Fruit fly (Drosophila melanogaster) whole organism, prepupa: ENCODE results near the gene CG13771.

Source experiments
- Blimp-1 ChIP-seq: fragments of 200-800 bp; sonication (Bioruptor generic); optimal IDR thresholded peaks from 3 replicates; lab custom pipeline; 2017; ENCODE audit warnings: missing biosample characterization, missing genetic modification characterization, mild to moderate bottlenecking, moderate library complexity, missing genetic modification reagents
- CG10631 ChIP-seq: fragments of 200-800 bp; sonication (Bioruptor generic); optimal IDR thresholded peaks from 2 replicates; lab custom pipeline; 2016; ENCODE audit warnings: missing biosample characterization, missing genetic modification characterization
- CG11294 ChIP-seq: fragments of 200-800 bp; sonication (Bioruptor generic); IDR thresholded peaks from 2 replicates; pipeline ENCODE4 v1.3.6; 2022; ENCODE audit warnings: missing biosample characterization, missing genetic modification characterization
- CG11762 ChIP-seq: fragments of 200-800 bp; sonication (Bioruptor generic); optimal IDR thresholded peaks from 3 replicates; lab custom pipeline; 2016; ENCODE audit warnings: missing biosample characterization, missing genetic modification characterization; ENCODE audit not compliant: insufficient read depth
- CG11902 ChIP-seq: fragments of 200-800 bp; sonication (Bioruptor generic); optimal IDR thresholded peaks from 3 replicates; lab custom pipeline; 2016; ENCODE audit warnings: missing biosample characterization, missing genetic modification characterization
- CG15336 ChIP-seq: fragments of 200-800 bp; sonication (Bioruptor generic); IDR thresholded peaks from 2 replicates; pipeline ENCODE4 v1.3.6; 2022; ENCODE audit warnings: missing biosample characterization, missing genetic modification characterization
- CG1621 ChIP-seq: fragments of 200-800 bp; sonication (Bioruptor generic); optimal IDR thresholded peaks from 3 replicates; lab custom pipeline; 2018; ENCODE audit warnings: missing biosample characterization, mild to moderate bottlenecking, missing genetic modification characterization
- CG32006 ChIP-seq: fragments of 200-800 bp; sonication (Bioruptor generic); optimal IDR thresholded peaks from 3 replicates; lab custom pipeline; 2017; ENCODE audit warnings: missing biosample characterization, mild to moderate bottlenecking, missing genetic modification characterization
- CG34406 ChIP-seq: fragments of 200-800 bp; sonication (Bioruptor generic); optimal IDR thresholded peaks from 3 replicates; lab custom pipeline; 2016; ENCODE audit warnings: missing biosample characterization, missing genetic modification characterization
- CG3919 ChIP-seq: fragments of 200-800 bp; sonication (Bioruptor generic); optimal IDR thresholded peaks from 3 replicates; lab custom pipeline; 2016; ENCODE audit warnings: missing biosample characterization, missing genetic modification characterization
- CG4318 ChIP-seq: fragments of 200-800 bp; sonication (Bioruptor generic); optimal IDR thresholded peaks from 3 replicates; lab custom pipeline; 2017; ENCODE audit warnings: missing biosample characterization, mild to moderate bottlenecking, missing genetic modification characterization
- CG6163 ChIP-seq: fragments of 200-800 bp; sonication (Bioruptor generic); IDR thresholded peaks from 3 replicates; pipeline ENCODE4 v1.3.6; 2022; ENCODE audit warnings: missing biosample characterization, missing genetic modification characterization
- CG6276 ChIP-seq: fragments of 200-800 bp; sonication (Bioruptor generic); optimal IDR thresholded peaks from 2 replicates; lab custom pipeline; 2017; ENCODE audit warnings: missing biosample characterization, mild to moderate bottlenecking, missing genetic modification characterization
- CG6792 ChIP-seq: fragments of 200-800 bp; sonication (Bioruptor generic); optimal IDR thresholded peaks from 3 replicates; lab custom pipeline; 2016; ENCODE audit warnings: missing biosample characterization, missing genetic modification characterization
- CG6808 ChIP-seq: fragments of 200-800 bp; sonication (Bioruptor generic); optimal IDR thresholded peaks from 3 replicates; lab custom pipeline; 2017; ENCODE audit warnings: missing biosample characterization, missing genetic modification characterization, mild to moderate bottlenecking, moderate library complexity, missing genetic modification reagents
- CG7368 ChIP-seq: fragments of 200-800 bp; sonication (Bioruptor generic); optimal IDR thresholded peaks from 3 replicates; lab custom pipeline; 2016; ENCODE audit warnings: missing biosample characterization, missing genetic modification characterization
- CG8119 ChIP-seq: fragments of 200-800 bp; sonication (Bioruptor generic); IDR thresholded peaks from 3 replicates; pipeline ENCODE4 v1.3.6; 2022; ENCODE audit warnings: missing biosample characterization, missing genetic modification characterization
- CG8319 ChIP-seq: fragments of 200-800 bp; sonication (Bioruptor generic); optimal IDR thresholded peaks from 3 replicates; lab custom pipeline; 2016; ENCODE audit warnings: missing biosample characterization, missing genetic modification characterization
- CG8632 ChIP-seq: fragments of 200-800 bp; sonication (Bioruptor generic); optimal IDR thresholded peaks from 3 replicates; lab custom pipeline; 2016; ENCODE audit warnings: missing biosample characterization, missing genetic modification characterization
- CG9139 ChIP-seq: fragments of 200-800 bp; sonication (Bioruptor generic); optimal IDR thresholded peaks from 3 replicates; lab custom pipeline; 2017; ENCODE audit warnings: missing biosample characterization, mild to moderate bottlenecking, missing genetic modification characterization
- Eip75B ChIP-seq: fragments of 200-800 bp; sonication (Bioruptor generic); optimal IDR thresholded peaks from 3 replicates; lab custom pipeline; 2016; ENCODE audit warnings: missing biosample characterization, missing genetic modification characterization
- Eip78C ChIP-seq: fragments of 200-800 bp; sonication (Bioruptor generic); peaks from one replicate; lab custom pipeline; 2016; ENCODE audit warnings: missing biosample characterization, missing genetic modification characterization
- Eip93F ChIP-seq: fragments of 200-800 bp; sonication (Bioruptor generic); optimal IDR thresholded peaks from 2 replicates; lab custom pipeline; 2016; ENCODE audit warnings: missing biosample characterization, mild to moderate bottlenecking, missing genetic modification characterization
- Ets21C ChIP-seq: fragments of 200-800 bp; sonication (Bioruptor generic); optimal IDR thresholded peaks from 3 replicates; lab custom pipeline; 2016; ENCODE audit warnings: missing biosample characterization, missing genetic modification characterization
- Ets96B ChIP-seq: fragments of 200-800 bp; optimal IDR thresholded peaks from 2 replicates; lab custom pipeline; 2019; ENCODE audit warnings: missing biosample characterization, mild to moderate bottlenecking, missing genetic modification characterization, moderate library complexity
- Gug ChIP-seq: fragments of 200-800 bp; sonication (Bioruptor generic); IDR thresholded peaks from 2 replicates; pipeline ENCODE4 v1.3.6; 2022; ENCODE audit warnings: missing biosample characterization, missing genetic modification characterization
- Hr38 ChIP-seq: sonication (Bioruptor generic); optimal IDR thresholded peaks from 2 replicates; lab custom pipeline; 2016; ENCODE audit warnings: missing biosample characterization, missing genetic modification characterization
- Hr39 ChIP-seq: fragments of 200-800 bp; sonication (Bioruptor generic); optimal IDR thresholded peaks from 2 replicates; lab custom pipeline; 2016; ENCODE audit warnings: missing biosample characterization, missing genetic modification characterization
- Lpt ChIP-seq: fragments of 200-800 bp; sonication (Bioruptor generic); optimal IDR thresholded peaks from 3 replicates; lab custom pipeline; 2016; ENCODE audit warnings: missing biosample characterization, missing genetic modification characterization
- Met ChIP-seq: fragments of 200-800 bp; sonication (Bioruptor generic); optimal IDR thresholded peaks from 3 replicates; lab custom pipeline; 2016; ENCODE audit warnings: missing biosample characterization, missing genetic modification characterization
- OdsH ChIP-seq: fragments of 200-800 bp; sonication (Bioruptor generic); optimal IDR thresholded peaks from 3 replicates; lab custom pipeline; 2016; ENCODE audit warnings: missing biosample characterization, missing genetic modification characterization
- Smox ChIP-seq: fragments of 200-800 bp; sonication (Bioruptor generic); optimal IDR thresholded peaks from 3 replicates; lab custom pipeline; 2016; ENCODE audit warnings: missing biosample characterization, missing genetic modification characterization
- Sox102F ChIP-seq: fragments of 200-800 bp; sonication (Bioruptor generic); optimal IDR thresholded peaks from 2 replicates; lab custom pipeline; 2016; ENCODE audit warnings: missing biosample characterization, mild to moderate bottlenecking, missing genetic modification characterization
- Sox14 ChIP-seq: fragments of 200-800 bp; sonication (Bioruptor generic); optimal IDR thresholded peaks from 3 replicates; lab custom pipeline; 2016; ENCODE audit warnings: missing biosample characterization, missing genetic modification characterization
- Sox15 ChIP-seq: fragments of 200-800 bp; sonication (Bioruptor generic); optimal IDR thresholded peaks from 3 replicates; lab custom pipeline; 2016; ENCODE audit warnings: missing biosample characterization, missing genetic modification characterization
- achi ChIP-seq: fragments of 200-800 bp; sonication (Bioruptor generic); optimal IDR thresholded peaks from 3 replicates; lab custom pipeline; 2016; ENCODE audit warnings: missing biosample characterization, missing genetic modification characterization
- acj6 ChIP-seq: fragments of 200-800 bp; sonication (Bioruptor generic); optimal IDR thresholded peaks from 3 replicates; lab custom pipeline; 2016; ENCODE audit warnings: missing biosample characterization, missing genetic modification characterization
- cyc ChIP-seq: fragments of 200-800 bp; sonication (Bioruptor generic); optimal IDR thresholded peaks from 3 replicates; lab custom pipeline; 2016; ENCODE audit warnings: missing biosample characterization, missing genetic modification characterization
- dac ChIP-seq: fragments of 200-800 bp; sonication (Bioruptor generic); optimal IDR thresholded peaks from 2 replicates; lab custom pipeline; 2017; ENCODE audit warnings: missing biosample characterization, mild to moderate bottlenecking, missing genetic modification characterization
- dsx ChIP-seq: fragments of 200-800 bp; optimal IDR thresholded peaks from 3 replicates; lab custom pipeline; 2019; ENCODE audit warnings: missing biosample characterization, mild to moderate bottlenecking, missing genetic modification characterization, moderate library complexity; ENCODE audit not compliant: poor library complexity, severe bottlenecking
- eg ChIP-seq: fragments of 200-800 bp; sonication (Bioruptor generic); IDR thresholded peaks from 3 replicates; pipeline ENCODE4 v1.3.6; 2022; ENCODE audit warnings: missing biosample characterization, missing genetic modification characterization
- fd85E ChIP-seq: fragments of 200-800 bp; sonication (Bioruptor generic); optimal IDR thresholded peaks from 3 replicates; lab custom pipeline; 2016; ENCODE audit warnings: missing biosample characterization, missing genetic modification characterization
- fkh ChIP-seq: fragments of 200-800 bp; sonication (Bioruptor generic); optimal IDR thresholded peaks from 3 replicates; lab custom pipeline; 2017; ENCODE audit warnings: missing biosample characterization, mild to moderate bottlenecking, missing genetic modification characterization, moderate library complexity
- lz ChIP-seq: fragments of 200-800 bp; sonication (Bioruptor generic); optimal IDR thresholded peaks from 3 replicates; lab custom pipeline; 2016; ENCODE audit warnings: missing biosample characterization, missing genetic modification characterization
- net ChIP-seq: fragments of 200-800 bp; sonication (Bioruptor generic); optimal IDR thresholded peaks from 3 replicates; lab custom pipeline; 2016; ENCODE audit warnings: missing biosample characterization, missing genetic modification characterization
- pdm3 ChIP-seq: fragments of 200-800 bp; sonication (Bioruptor generic); optimal IDR thresholded peaks from 3 replicates; lab custom pipeline; 2016; ENCODE audit warnings: missing biosample characterization, missing genetic modification characterization
- spab ChIP-seq: fragments of 200-800 bp; sonication (Bioruptor generic); optimal IDR thresholded peaks from 2 replicates; lab custom pipeline; 2017; ENCODE audit warnings: missing biosample characterization, mild to moderate bottlenecking, missing genetic modification characterization, missing genetic modification reagents
- svp ChIP-seq: fragments of 200-800 bp; sonication (Bioruptor generic); peaks from one replicate; lab custom pipeline; 2016; ENCODE audit warnings: missing biosample characterization, missing genetic modification characterization
- topi ChIP-seq: fragments of 200-800 bp; sonication (Bioruptor generic); optimal IDR thresholded peaks from 3 replicates; lab custom pipeline; 2016; ENCODE audit warnings: missing biosample characterization, missing genetic modification characterization

The CG13771 gene

dm6 chr2L:6648163-6648628 is 15.2 kb downstream of the CG13771 start (continued):
- TF ChIP-seq Sox15 (GFP tag; lab: Kevin White, UChicago): peak; percentile 92
- TF ChIP-seq spab (GFP tag; lab: Kevin White, UChicago): peak; percentile 88
- peak; percentile 98 for TF ChIP-seq Eip78C (GFP tag; lab: Kevin White, UChicago)
- TF ChIP-seq fd85E (GFP tag; lab: Kevin White, UChicago): peak; percentile 60
- peak; percentile 90 for TF ChIP-seq Ets21C (GFP tag; lab: Kevin White, UChicago)
- TF ChIP-seq Blimp-1: peak; percentile 73
- TF ChIP-seq Sox102F: no peak
- peak; percentile 93 for TF ChIP-seq Ets96B (tag; lab: Kevin White, UChicago)
- TF ChIP-seq CG8119: peak; percentile 97
- TF ChIP-seq CG7368: peak; percentile 90
- TF ChIP-seq Hr39: peak; percentile 91
- peak; percentile 95 for TF ChIP-seq lz (GFP tag; lab: Kevin White, UChicago)
- TF ChIP-seq OdsH (GFP tag; lab: Kevin White, UChicago): peak; percentile 97
- TF ChIP-seq pdm3 (GFP tag; lab: Kevin White, UChicago): no peak
- TF ChIP-seq CG8319: peak; percentile 89
- peak; percentile 94 for TF ChIP-seq Lpt (GFP tag; lab: Kevin White, UChicago)
- peak; percentile 93 for TF ChIP-seq CG6163
- TF ChIP-seq CG34406 (GFP tag; lab: Kevin White, UChicago): peak; percentile 92

dm6 chr2L:6647103-6647711 is 16.2 kb downstream of the CG13771 start:
- peak; percentile 96 for TF ChIP-seq OdsH (GFP tag; lab: Kevin White, UChicago)
- TF ChIP-seq Sox102F: peak; percentile 97
- peak; percentile 95 for TF ChIP-seq Smox (GFP tag; lab: Kevin White, UChicago)
- peak; percentile 94 for TF ChIP-seq fkh
- peak; percentile 77 for TF ChIP-seq CG11902 (GFP tag; lab: Kevin White, UChicago)
- TF ChIP-seq lz (GFP tag; lab: Kevin White, UChicago): peak; percentile 96
- TF ChIP-seq CG3919: peak; percentile 94
- peak; percentile 83 for TF ChIP-seq CG6808
- TF ChIP-seq CG4318 (GFP tag; lab: Kevin White, UChicago): peak; percentile 96
- peak; percentile 98 for TF ChIP-seq svp
- peak; percentile 90 for TF ChIP-seq CG1621 (tag; lab: Kevin White, UChicago)
- peak; percentile 92 for TF ChIP-seq acj6 (GFP tag; lab: Kevin White, UChicago)
- TF ChIP-seq topi: peak; percentile 95
- peak; percentile 75 for TF ChIP-seq dsx (GFP tag; lab: Kevin White, UChicago)
- peak; percentile 97 for TF ChIP-seq Sox14
- peak; percentile 56 for TF ChIP-seq Eip93F
- peak; percentile 98 for TF ChIP-seq CG32006 (GFP tag; lab: Kevin White, UChicago)
- TF ChIP-seq CG9139 (GFP tag; lab: Kevin White, UChicago): peak; percentile 80
- peak; percentile 98 for TF ChIP-seq CG15336 (GFP tag; lab: Robert Waterston, UW)
- TF ChIP-seq dac: peak; percentile 97
- peak; percentile 89 for TF ChIP-seq Hr38 (GFP tag; lab: Kevin White, UChicago)
- peak; percentile 98 for TF ChIP-seq net (GFP tag; lab: Kevin White, UChicago)
- TF ChIP-seq Ets21C (GFP tag; lab: Kevin White, UChicago): peak; percentile 92
- TF ChIP-seq Ets96B (tag; lab: Kevin White, UChicago): peak; percentile 89
- TF ChIP-seq CG11762 (GFP tag; lab: Kevin White, UChicago): peak; percentile 91
- TF ChIP-seq fd85E (GFP tag; lab: Kevin White, UChicago): peak; percentile 93
- peak; percentile 97 for TF ChIP-seq pdm3 (GFP tag; lab: Kevin White, UChicago)
- TF ChIP-seq Met (GFP tag; lab: Kevin White, UChicago): peak; percentile 95
- TF ChIP-seq Eip78C (GFP tag; lab: Kevin White, UChicago): peak; percentile 98
- peak; percentile 95 for TF ChIP-seq Eip75B (GFP tag; lab: Kevin White, UChicago)
- peak; percentile 91 for TF ChIP-seq CG6792 (GFP tag; lab: Kevin White, UChicago)
- TF ChIP-seq Lpt (GFP tag; lab: Kevin White, UChicago): peak; percentile 97
- TF ChIP-seq achi (GFP tag; lab: Kevin White, UChicago): peak; percentile 95
- TF ChIP-seq CG6163: peak; percentile 96
- TF ChIP-seq cyc (GFP tag; lab: Kevin White, UChicago): peak; percentile 92
- TF ChIP-seq eg (GFP tag; lab: Robert Waterston, UW): peak; percentile 99
- TF ChIP-seq CG11294 (GFP tag; lab: Robert Waterston, UW): peak; percentile 96
- peak; percentile 99 for TF ChIP-seq CG6276 (GFP tag; lab: Kevin White, UChicago)
- TF ChIP-seq CG10631 (GFP tag; lab: Kevin White, UChicago): peak; percentile 91
- TF ChIP-seq CG8632 (GFP tag; lab: Kevin White, UChicago): peak; percentile 92
- peak; percentile 94 for TF ChIP-seq Gug (GFP tag; lab: Robert Waterston, UW)
